Worm (Caenorhabditis elegans) whole organism, midembryonic: ENCODE data around the gene mob-1.

Experiments used
- T22C8.4 ChIP-seq: fragments of 200-800 bp; sonication (Bioruptor generic); IDR thresholded peaks from 2 replicates; pipeline ENCODE4 v1.3.6; 2022; ENCODE audit warnings: missing genetic modification characterization, missing compliant biosample characterization
- cog-1 ChIP-seq: sonication (generic microtip); optimal IDR thresholded peaks from 2 replicates; lab custom pipeline; 2016; ENCODE audit warnings: missing genetic modification characterization, missing compliant biosample characterization
- flt-1 ChIP-seq: fragments of 200-800 bp; sonication (Bioruptor generic); IDR thresholded peaks from 2 replicates; pipeline ENCODE4 v1.3.6; 2022; ENCODE audit warnings: missing genetic modification characterization, missing compliant biosample characterization
- klf-2 ChIP-seq: fragments of 200-800 bp; sonication (Bioruptor generic); conservative IDR thresholded peaks from 2 replicates; pipeline ENCODE4 v1.3.6; 2022; ENCODE audit warnings: missing genetic modification reagents, missing genetic modification characterization, missing compliant biosample characterization
- med-1 ChIP-seq: sonication (generic microtip); optimal IDR thresholded peaks from 2 replicates; lab custom pipeline; 2017; ENCODE audit warnings: missing genetic modification characterization, mild to moderate bottlenecking, missing compliant biosample characterization, antibody characterized with exemption, missing genetic modification reagents; ENCODE audit not compliant: insufficient read depth
- ref-1 ChIP-seq: fragments of 200-800 bp; sonication (Bioruptor generic); conservative IDR thresholded peaks from 2 replicates; pipeline ENCODE4 v1.3.6; 2022; ENCODE audit warnings: missing genetic modification reagents, missing genetic modification characterization, missing compliant biosample characterization
- tab-1 ChIP-seq: fragments of 200-800 bp; sonication (Bioruptor generic); IDR thresholded peaks from 2 replicates; pipeline ENCODE4 v1.3.6; 2022; ENCODE audit warnings: missing genetic modification characterization, missing compliant biosample characterization
- ztf-23 ChIP-seq: fragments of 200-800 bp; sonication (Bioruptor generic); IDR thresholded peaks from 2 replicates; pipeline ENCODE4 v1.3.6; 2022; ENCODE audit warnings: missing genetic modification reagents, missing genetic modification characterization, missing compliant biosample characterization
- ztf-29 ChIP-seq: fragments of 200-800 bp; sonication (Bioruptor generic); IDR thresholded peaks from 2 replicates; pipeline ENCODE4 v1.3.6; 2022; ENCODE audit warnings: missing genetic modification reagents, missing genetic modification characterization, missing compliant biosample characterization

Gene mob-1

ce11 chrIV:11863428-11863827, 3.1 kb downstream of the mob-1 start:
- no peak for TF ChIP-seq T22C8.4

- TF ChIP-seq med-1 (GFP tag; lab: Kevin White, UChicago) (no peak), tab-1 (no peak), ztf-23 (GFP tag; lab: Robert Waterston, UW) (no peak), T22C8.4 (no peak), ztf-29 (GFP tag; lab: Robert Waterston, UW) (no peak), klf-2 (GFP tag; lab: Robert Waterston, UW) (no peak), ref-1 (GFP tag; lab: Robert Waterston, UW) (no peak), flt-1 (GFP tag; lab: Robert Waterston, UW) (no peak), cog-1 (tag; lab: Kevin White, UChicago) (no peak)
Measured at ce11 chrIV:11864226-11864625, 3.9 kb downstream of the mob-1 start, which contains the start of gene trpa-1. Gene trpa-1, plus strand, starts transcription at chrIV:11864526.

- TF ChIP-seq ztf-23 (GFP tag; lab: Robert Waterston, UW) (no peak), med-1 (GFP tag; lab: Kevin White, UChicago) (no peak), cog-1 (tag; lab: Kevin White, UChicago) (no peak), ref-1 (GFP tag; lab: Robert Waterston, UW) (no peak), tab-1 (no peak), flt-1 (GFP tag; lab: Robert Waterston, UW) (no peak), ztf-29 (GFP tag; lab: Robert Waterston, UW) (no peak), T22C8.4 (no peak)
Measured at ce11 chrIV:11867652-11868232, 7.4 kb downstream of the mob-1 start.

- TF ChIP-seq ref-1 (GFP tag; lab: Robert Waterston, UW) (no peak), cog-1 (tag; lab: Kevin White, UChicago) (no peak), ztf-29 (GFP tag; lab: Robert Waterston, UW) (no peak), tab-1 (no peak), klf-2 (GFP tag; lab: Robert Waterston, UW) (no peak), ztf-23 (GFP tag; lab: Robert Waterston, UW) (no peak), flt-1 (GFP tag; lab: Robert Waterston, UW) (no peak), med-1 (GFP tag; lab: Kevin White, UChicago) (no peak), T22C8.4 (no peak)
Measured at ce11 chrIV:11868452-11868851, 8.1 kb downstream of the mob-1 start.

ce11 chrIV:11871083-11871482, 10.7 kb downstream of the mob-1 start:
- no peak for TF ChIP-seq T22C8.4
- TF ChIP-seq ztf-29 (GFP tag; lab: Robert Waterston, UW) = no peak
- no peak for TF ChIP-seq tab-1
- TF ChIP-seq med-1 (GFP tag; lab: Kevin White, UChicago) = no peak
- no peak for TF ChIP-seq flt-1 (GFP tag; lab: Robert Waterston, UW)
- no peak for TF ChIP-seq cog-1 (tag; lab: Kevin White, UChicago)
- 0 out of 2 replicates have a peak, but pooled peaks have one; percentile 15 for TF ChIP-seq ztf-23 (GFP tag; lab: Robert Waterston, UW)
- no peak for TF ChIP-seq klf-2 (GFP tag; lab: Robert Waterston, UW)
- no peak for TF ChIP-seq ref-1 (GFP tag; lab: Robert Waterston, UW)

- TF ChIP-seq tab-1 = 0 out of 2 replicates have a peak, but pooled peaks have one; percentile 9
- no peak for TF ChIP-seq med-1 (GFP tag; lab: Kevin White, UChicago)
- no peak for TF ChIP-seq ztf-23 (GFP tag; lab: Robert Waterston, UW)
Measured at ce11 chrIV:11871898-11872297, 11.5 kb downstream of the mob-1 start.

- TF ChIP-seq ztf-29 (GFP tag; lab: Robert Waterston, UW) (no peak), med-1 (GFP tag; lab: Kevin White, UChicago) (no peak), klf-2 (GFP tag; lab: Robert Waterston, UW) (no peak), ref-1 (GFP tag; lab: Robert Waterston, UW) (no peak), cog-1 (tag; lab: Kevin White, UChicago) (no peak), T22C8.4 (no peak), tab-1 (no peak), flt-1 (GFP tag; lab: Robert Waterston, UW) (no peak), ztf-23 (GFP tag; lab: Robert Waterston, UW) (no peak)
Measured at ce11 chrIV:11877674-11878073, 17.3 kb downstream of the mob-1 start, which contains the start of gene pph-2. Gene pph-2, minus strand, starts transcription at chrIV:11877774.

- no peak for TF ChIP-seq T22C8.4
- TF ChIP-seq ztf-23 (GFP tag; lab: Robert Waterston, UW) = no peak
- no peak for TF ChIP-seq klf-2 (GFP tag; lab: Robert Waterston, UW)
- TF ChIP-seq ztf-29 (GFP tag; lab: Robert Waterston, UW) = no peak
- no peak for TF ChIP-seq flt-1 (GFP tag; lab: Robert Waterston, UW)
- no peak for TF ChIP-seq cog-1 (tag; lab: Kevin White, UChicago)
- TF ChIP-seq med-1 (GFP tag; lab: Kevin White, UChicago) = no peak
- TF ChIP-seq ref-1 (GFP tag; lab: Robert Waterston, UW) = no peak
- TF ChIP-seq tab-1 = no peak
Measured at ce11 chrIV:11878249-11878648, 17.9 kb downstream of the mob-1 start, which contains the start of gene cutl-27. Gene cutl-27, plus strand, starts transcription at chrIV:11878549.

- TF ChIP-seq tab-1 = no peak
Measured at ce11 chrIV:11882534-11882933, 22.2 kb downstream of the mob-1 start.

ce11 chrIV:11883478-11883877, 23.1 kb downstream of the mob-1 start:
- TF ChIP-seq cog-1 (tag; lab: Kevin White, UChicago) = no peak
- TF ChIP-seq tab-1 = no peak
- no peak for TF ChIP-seq flt-1 (GFP tag; lab: Robert Waterston, UW)
- no peak for TF ChIP-seq ztf-23 (GFP tag; lab: Robert Waterston, UW)
- no peak for TF ChIP-seq T22C8.4
- no peak for TF ChIP-seq ztf-29 (GFP tag; lab: Robert Waterston, UW)
- TF ChIP-seq med-1 (GFP tag; lab: Kevin White, UChicago) = no peak
- no peak for TF ChIP-seq ref-1 (GFP tag; lab: Robert Waterston, UW)
- no peak for TF ChIP-seq klf-2 (GFP tag; lab: Robert Waterston, UW)
